Worm (Caenorhabditis elegans) whole organism, early embryonic: Measurements from ENCODE around the gene rop-1.

Experiments used
- ama-1 ChIP-seq: fragments of 150-350 bp; optimal IDR thresholded peaks from 2 replicates; lab custom pipeline; 2014
- ceh-13 ChIP-seq: fragments of 200-800 bp; sonication (Bioruptor generic); optimal IDR thresholded peaks from 2 replicates; lab custom pipeline; 2018; ENCODE audit warnings: mild to moderate bottlenecking, missing genetic modification characterization, missing compliant biosample characterization
- flt-1 ChIP-seq: fragments of 200-800 bp; sonication (Bioruptor generic); IDR thresholded peaks from 2 replicates; pipeline ENCODE4 v1.3.6; 2022; ENCODE audit warnings: missing genetic modification characterization, missing compliant biosample characterization

ce11 chrV:10233330-10233729 lies 21.5 kb downstream of the rop-1 start, which contains the start of gene str-182:
- TF ChIP-seq ama-1 (lab: Kevin White, UChicago) (no peak), ceh-13 (GFP tag; lab: Kevin White, UChicago) (no peak), flt-1 (GFP tag; lab: Robert Waterston, UW) (no peak)
